Fruit fly (Drosophila melanogaster): ENCODE results near the gene CG10163.

- TF ChIP-seq CrebA (GFP tag; optimal IDR thresholded peaks at IDR 0.05; ENCODE audit: borderline replicate concordance) (no peak), dl (GFP tag; optimal IDR thresholded peaks at IDR 0.05; ENCODE audit: insufficient read depth in 1 of 2, partially characterized antibody in 2 of 2) (no peak), dmrt93B (GFP tag; optimal IDR thresholded peaks at IDR 0.05) (no peak), lola (GFP tag; optimal IDR thresholded peaks at IDR 0.05) (no peak), Vsx2 (GFP tag; optimal IDR thresholded peaks at IDR 0.05; ENCODE audit: partially characterized antibody) (no peak), brk (GFP tag; optimal IDR thresholded peaks at IDR 0.05) (no peak), HLH106 (tag; optimal IDR thresholded peaks at IDR 0.05) (no peak), br (GFP tag; optimal IDR thresholded peaks at IDR 0.05) (no peak), h (GFP tag; optimal IDR thresholded peaks at IDR 0.05) (no peak), Hr78 (GFP tag; optimal IDR thresholded peaks at IDR 0.05) (no peak), psq (GFP tag; optimal IDR thresholded peaks at IDR 0.05) (no peak), Dfd (GFP tag; optimal IDR thresholded peaks at IDR 0.05) (no peak), jim (GFP tag; optimal IDR thresholded peaks at IDR 0.05) (no peak), OdsH (GFP tag; optimal IDR thresholded peaks at IDR 0.05) (no peak)
Measured at dm6 chr3L:6304859-6305258, 46.3 kb upstream of the CG10163 start.
